Fruit fly (Drosophila melanogaster) whole organism, wandering third instar larva: ENCODE results near the gene cbt.

Experiments used
- Abd-B ChIP-seq: fragments of >200 bp; optimal IDR thresholded peaks from 2 replicates; lab custom pipeline; 2017; ENCODE audit warnings: missing biosample characterization, missing genetic modification characterization
- CG32264 ChIP-seq: fragments of 200-800 bp; sonication (Bioruptor generic); optimal IDR thresholded peaks from 2 replicates; lab custom pipeline; 2016; ENCODE audit warnings: missing biosample characterization, missing genetic modification characterization
- CG9705 ChIP-seq: fragments of 200-800 bp; sonication (Bioruptor generic); optimal IDR thresholded peaks from 2 replicates; lab custom pipeline; 2018; ENCODE audit warnings: missing biosample characterization, mild to moderate bottlenecking, missing genetic modification characterization
- CrebA ChIP-seq: fragments of 200-800 bp; sonication (Bioruptor generic); optimal IDR thresholded peaks from 2 replicates; lab custom pipeline; 2016; ENCODE audit warnings: missing biosample characterization, mild to moderate bottlenecking, missing genetic modification characterization, borderline replicate concordance
- Dfd ChIP-seq: fragments of >200 bp; optimal IDR thresholded peaks from 2 replicates; lab custom pipeline; 2017; ENCODE audit warnings: missing biosample characterization, missing genetic modification characterization
- Dif ChIP-seq: fragments of 200-275, 200-300 bp; sonication (Bioruptor generic); optimal IDR thresholded peaks from 2 replicates; lab custom pipeline; 2018; ENCODE audit warnings: missing biosample characterization, missing genetic modification characterization; ENCODE audit not compliant: partially characterized antibody
- HLH106 ChIP-seq: fragments of 200-800 bp; optimal IDR thresholded peaks from 3 replicates; lab custom pipeline; 2019; ENCODE audit warnings: missing biosample characterization, mild to moderate bottlenecking, missing genetic modification characterization, moderate library complexity
- Hnf4 ChIP-seq: fragments of 200-800 bp; sonication (Bioruptor generic); optimal IDR thresholded peaks from 2 replicates; lab custom pipeline; 2016; ENCODE audit warnings: missing biosample characterization, mild to moderate bottlenecking, missing genetic modification characterization
- Hr78 ChIP-seq: fragments of >200 bp; optimal IDR thresholded peaks from 2 replicates; lab custom pipeline; 2017; ENCODE audit warnings: missing biosample characterization, missing genetic modification characterization
- Hr83 ChIP-seq: fragments of 200-300 bp; sonication (Bioruptor generic); optimal IDR thresholded peaks from 2 replicates; lab custom pipeline; 2016; ENCODE audit warnings: missing biosample characterization, mild to moderate bottlenecking, missing genetic modification characterization, moderate library complexity; ENCODE audit not compliant: poor library complexity, severe bottlenecking
- Mio ChIP-seq: sonication (Bioruptor generic); optimal IDR thresholded peaks from 2 replicates; lab custom pipeline; 2016; ENCODE audit warnings: missing biosample characterization, missing genetic modification characterization
- Myc ChIP-seq: fragments of >200 bp; optimal IDR thresholded peaks from 2 replicates; lab custom pipeline; 2017
- N ChIP-seq: fragments of >200 bp; optimal IDR thresholded peaks from 2 replicates; lab custom pipeline; 2018; ENCODE audit warnings: missing biosample characterization, missing external identifiers, missing genetic modification characterization
- OdsH ChIP-seq: fragments of 200-800 bp; sonication (Bioruptor generic); optimal IDR thresholded peaks from 2 replicates; lab custom pipeline; 2016; ENCODE audit warnings: missing biosample characterization, mild to moderate bottlenecking, missing genetic modification characterization
- Rel ChIP-seq, 2 experiments: fragments of 200-800 bp; sonication (Bioruptor generic) in 1 of 2; optimal IDR thresholded peaks; 2 replicates in 1 of 2; 3 replicates in 1 of 2; lab custom pipeline; 2016 to 2019; ENCODE audit warnings: mild to moderate bottlenecking in 2 of 2, missing biosample characterization in 2 of 2, missing genetic modification characterization in 2 of 2, moderate library complexity in 1 of 2
- Sp1 ChIP-seq: fragments of 200-800 bp; sonication (Bioruptor generic); optimal IDR thresholded peaks from 3 replicates; lab custom pipeline; 2019; ENCODE audit warnings: missing biosample characterization, mild to moderate bottlenecking, missing genetic modification characterization, moderate library complexity
- Vsx2 ChIP-seq: fragments of 200-300, 225-300 bp; sonication (Bioruptor generic); optimal IDR thresholded peaks from 2 replicates; lab custom pipeline; 2018; ENCODE audit warnings: missing biosample characterization, missing genetic modification characterization; ENCODE audit not compliant: partially characterized antibody
- br ChIP-seq: fragments of 200-800 bp; sonication (Bioruptor generic); optimal IDR thresholded peaks from 2 replicates; lab custom pipeline; 2016; ENCODE audit warnings: missing biosample characterization, missing genetic modification characterization
- brk ChIP-seq: fragments of 200-800 bp; sonication (Bioruptor generic); optimal IDR thresholded peaks from 2 replicates; lab custom pipeline; 2016; ENCODE audit warnings: missing biosample characterization, mild to moderate bottlenecking, missing genetic modification characterization
- dl ChIP-seq, 2 experiments: fragments of 175-275, 200-275 bp in 1 of 2; fragments of 200-275 bp in 1 of 2; sonication (Bioruptor generic); optimal IDR thresholded peaks; lab custom pipeline; 2018; ENCODE audit warnings: mild to moderate bottlenecking in 2 of 2, missing biosample characterization in 2 of 2, missing genetic modification characterization in 2 of 2, moderate library complexity in 2 of 2; ENCODE audit not compliant: partially characterized antibody in 2 of 2, insufficient read depth in 1 of 2
- dmrt93B ChIP-seq: fragments of 200-800 bp; sonication (Bioruptor generic); optimal IDR thresholded peaks from 2 replicates; lab custom pipeline; 2018; ENCODE audit warnings: missing biosample characterization, mild to moderate bottlenecking, missing genetic modification characterization
- dsf ChIP-seq: sonication (Bioruptor generic); optimal IDR thresholded peaks from 2 replicates; lab custom pipeline; 2016; ENCODE audit warnings: missing biosample characterization, missing genetic modification characterization, borderline replicate concordance
- ey ChIP-seq: fragments of 200-800 bp; sonication (Bioruptor generic); optimal IDR thresholded peaks from 2 replicates; lab custom pipeline; 2016; ENCODE audit warnings: missing biosample characterization, missing genetic modification characterization
- foxo ChIP-seq, 2 experiments: fragments of 200-800 bp; sonication (Bioruptor generic); optimal IDR thresholded peaks; 2 replicates in 1 of 2; 3 replicates in 1 of 2; lab custom pipeline; 2016 to 2017; ENCODE audit warnings: missing biosample characterization in 2 of 2, missing genetic modification characterization in 2 of 2
- fru ChIP-seq: fragments of 200-800 bp; sonication (Bioruptor generic); optimal IDR thresholded peaks from 3 replicates; lab custom pipeline; 2016; ENCODE audit warnings: missing biosample characterization, mild to moderate bottlenecking, missing genetic modification characterization
- h ChIP-seq: fragments of 200-800 bp; sonication (Bioruptor generic); optimal IDR thresholded peaks from 3 replicates; lab custom pipeline; 2016; ENCODE audit warnings: missing biosample characterization, mild to moderate bottlenecking, missing genetic modification characterization
- jim ChIP-seq: fragments of 175-275, 200-325 bp; sonication (Bioruptor generic); optimal IDR thresholded peaks from 2 replicates; lab custom pipeline; 2016; ENCODE audit warnings: missing biosample characterization, mild to moderate bottlenecking, missing genetic modification characterization
- lola ChIP-seq: fragments of >200 bp; optimal IDR thresholded peaks from 2 replicates; lab custom pipeline; 2017; ENCODE audit warnings: missing biosample characterization, missing genetic modification characterization
- pan ChIP-seq: fragments of >200 bp; optimal IDR thresholded peaks from 2 replicates; lab custom pipeline; 2017
- psq ChIP-seq: fragments of 200-800 bp; sonication (Bioruptor generic); optimal IDR thresholded peaks from 3 replicates; lab custom pipeline; 2017; ENCODE audit warnings: missing biosample characterization, mild to moderate bottlenecking, missing genetic modification characterization, moderate library complexity
- rgr ChIP-seq: fragments of 200-800 bp; sonication (Bioruptor generic); optimal IDR thresholded peaks from 3 replicates; lab custom pipeline; 2016; ENCODE audit warnings: missing biosample characterization, mild to moderate bottlenecking, missing genetic modification characterization
- sv ChIP-seq: fragments of 200-800 bp; sonication (Bioruptor generic); optimal IDR thresholded peaks from 3 replicates; lab custom pipeline; 2016; ENCODE audit warnings: missing biosample characterization, missing genetic modification characterization
- tai ChIP-seq: sonication (Bioruptor generic); optimal IDR thresholded peaks from 2 replicates; lab custom pipeline; 2016; ENCODE audit warnings: missing biosample characterization, missing genetic modification characterization
- usp ChIP-seq: fragments of >200 bp; optimal IDR thresholded peaks from 2 replicates; lab custom pipeline; 2017; ENCODE audit warnings: missing biosample characterization, missing genetic modification characterization
- woc ChIP-seq: sonication (Bioruptor generic); optimal IDR thresholded peaks from 2 replicates; lab custom pipeline; 2016; ENCODE audit warnings: missing biosample characterization, mild to moderate bottlenecking, missing genetic modification characterization

cbt gene

dm6 chr2L:490150-491095, 10.9 kb upstream of the cbt start (continued):
- peak; percentile 51 for TF ChIP-seq Hnf4 (GFP tag; lab: Kevin White, UChicago)
- peak; percentile 98 for TF ChIP-seq Vsx2 (GFP tag; lab: Kevin White, UChicago)
- peak; percentile 83 for TF ChIP-seq jim (GFP tag; lab: Kevin White, UChicago)
- no peak for TF ChIP-seq dmrt93B (GFP tag; lab: Kevin White, UChicago)
- no peak for TF ChIP-seq sv (GFP tag; lab: Kevin White, UChicago)
- peak; percentile 56 to 57 for TF ChIP-seq foxo (GFP tag; optimal IDR thresholded peaks at IDR 0.05; lab: Kevin White, UChicago)
- TF ChIP-seq Rel (GFP tag; optimal IDR thresholded peaks at IDR 0.05; lab: Kevin White, UChicago): peak; percentile 72
- TF ChIP-seq Rel (tag; optimal IDR thresholded peaks at IDR 0.05; lab: Kevin White, UChicago): peak; percentile 43
- peak; percentile 79 for TF ChIP-seq brk (GFP tag; lab: Kevin White, UChicago)
- peak; percentile 63 for TF ChIP-seq tai (GFP tag; lab: Kevin White, UChicago)
- no peak for TF ChIP-seq woc (GFP tag; lab: Kevin White, UChicago)
- peak; percentile 49 for TF ChIP-seq ey (GFP tag; lab: Kevin White, UChicago)
- no peak for TF ChIP-seq lola (GFP tag; lab: Kevin White, UChicago)
- TF ChIP-seq, all 38 proteins: peak for 25

- TF ChIP-seq CrebA (GFP tag; lab: Kevin White, UChicago) (no peak), CG9705 (GFP tag; lab: Kevin White, UChicago) (no peak), dl (GFP tag; optimal IDR thresholded peaks at IDR 0.05; lab: Kevin White, UChicago; ENCODE audit: insufficient read depth in 1 of 2, partially characterized antibody in 2 of 2) (no peak), HLH106 (no peak), Myc (lab: Kevin White, UChicago) (no peak), foxo (GFP tag; optimal IDR thresholded peaks at IDR 0.05; lab: Kevin White, UChicago) (peak in 1 of 2 experiments; percentile 26), Abd-B (GFP tag; lab: Kevin White, UChicago) (no peak), pan (lab: Kevin White, UChicago) (no peak), fru (peak; percentile 12), Hr78 (GFP tag; lab: Kevin White, UChicago) (no peak), ey (GFP tag; lab: Kevin White, UChicago) (peak; percentile 20), br (GFP tag; lab: Kevin White, UChicago) (no peak), Mio (no peak), sv (GFP tag; lab: Kevin White, UChicago) (no peak), Rel (GFP tag; optimal IDR thresholded peaks at IDR 0.05; lab: Kevin White, UChicago) (no peak), Rel (tag; optimal IDR thresholded peaks at IDR 0.05; lab: Kevin White, UChicago) (no peak), jim (GFP tag; lab: Kevin White, UChicago) (peak; percentile 67), Hr83 (GFP tag; lab: Kevin White, UChicago) (no peak), psq (GFP tag; lab: Kevin White, UChicago) (no peak), CG32264 (GFP tag; lab: Kevin White, UChicago) (no peak), dsf (GFP tag; lab: Kevin White, UChicago) (no peak), tai (GFP tag; lab: Kevin White, UChicago) (peak; percentile 74), usp (GFP tag; lab: Kevin White, UChicago) (no peak), Vsx2 (GFP tag; lab: Kevin White, UChicago) (no peak), woc (GFP tag; lab: Kevin White, UChicago) (peak; percentile 0), rgr (no peak), h (GFP tag; lab: Kevin White, UChicago) (no peak), lola (GFP tag; lab: Kevin White, UChicago) (no peak), N (GFP tag; lab: Kevin White, UChicago) (no peak), Hnf4 (GFP tag; lab: Kevin White, UChicago) (no peak), dmrt93B (GFP tag; lab: Kevin White, UChicago) (no peak), Dfd (GFP tag; lab: Kevin White, UChicago) (no peak), Dif (GFP tag; lab: Kevin White, UChicago) (no peak), Sp1 (GFP tag; lab: Kevin White, UChicago) (peak; percentile 24), brk (GFP tag; lab: Kevin White, UChicago) (no peak), OdsH (peak; percentile 19)
These were observed 9.1 kb upstream of the cbt start for dm6 chr2L:488548-489100.
